Worm (Caenorhabditis elegans): ENCODE results near the gene F40G12.9.

F40G12.9 gene

ce11 chrV:14248025-14248424 lies 34.4 kb upstream of the F40G12.9 start, which contains the start of gene K02E11.4:
TSS of gene K02E11.4 (minus strand) at chrV:14248125.
- TF ChIP-seq nhr-41 (GFP tag; IDR thresholded peaks at IDR 0.05) (no peak), daf-8 (GFP tag; IDR thresholded peaks at IDR 0.05) (no peak), ceh-20 (GFP tag; IDR thresholded peaks at IDR 0.05) (no peak), aha-1 (tag) (no peak), R02D3.7 (tag; optimal IDR thresholded peaks at IDR 0.05) (no peak), F49E8.2 (tag; optimal IDR thresholded peaks at IDR 0.05; ENCODE audit: borderline replicate concordance) (no peak)

- TF ChIP-seq unc-62 (GFP tag; optimal IDR thresholded peaks at IDR 0.05 in 1 of 2) (peak in 1 of 2 experiments; percentile 98), unc-62 (tag; optimal IDR thresholded peaks at IDR 0.05) (no peak), vab-7 (GFP tag; IDR thresholded peaks at IDR 0.05) (no peak)
These were observed 33.8 kb upstream of the F40G12.9 start, which contains the start of gene K02E11.6 for ce11 chrV:14248654-14249053. TSS of gene K02E11.6 (plus strand) at chrV:14248802.

ce11 chrV:14252025-14252424 lies 30.4 kb upstream of the F40G12.9 start, which contains the start of gene K02E11.5:
TSS of gene K02E11.5 (plus strand) at chrV:14252325.
- TF ChIP-seq ZK546.5 (tag; optimal IDR thresholded peaks at IDR 0.05) (no peak), jun-1 (tag; optimal IDR thresholded peaks at IDR 0.05) (no peak), nhr-237 (tag; optimal IDR thresholded peaks at IDR 0.05) (no peak), sdz-12 (GFP tag; optimal IDR thresholded peaks at IDR 0.05) (no peak), Y75B8A.6 (GFP tag; IDR thresholded peaks at IDR 0.05) (no peak), hlh-30 (tag; optimal IDR thresholded peaks at IDR 0.05; ENCODE audit: insufficient read depth) (no peak), unc-130 (GFP tag; optimal IDR thresholded peaks at IDR 0.05) (no peak), ama-1 (optimal IDR thresholded peaks at IDR 0.05) (no peak), pqm-1 (tag; optimal IDR thresholded peaks at IDR 0.05) (no peak), tag-97 (GFP tag; IDR thresholded peaks at IDR 0.05) (no peak), nhr-102 (tag; optimal IDR thresholded peaks at IDR 0.05) (no peak), mdl-1 (tag; optimal IDR thresholded peaks at IDR 0.05) (no peak), aly-2 (tag; optimal IDR thresholded peaks at IDR 0.05) (no peak), ceh-62 (tag; optimal IDR thresholded peaks at IDR 0.05) (no peak), nhr-6 (tag; optimal IDR thresholded peaks at IDR 0.05) (no peak), snpc-1.2 (GFP tag; IDR thresholded peaks at IDR 0.05) (no peak)

ce11 chrV:14254221-14254620 lies 28.2 kb upstream of the F40G12.9 start, which contains the start of gene K02E11.7:
TSS of gene K02E11.7 (minus strand) at chrV:14254321.
- TF ChIP-seq lin-1 (GFP tag; IDR thresholded peaks at IDR 0.05) (no peak), ceh-28 (tag; optimal IDR thresholded peaks at IDR 0.05) (no peak), duxl-1 (tag; optimal IDR thresholded peaks at IDR 0.05; ENCODE audit: poor library complexity) (no peak), nhr-25 (tag; optimal IDR thresholded peaks at IDR 0.05; ENCODE audit: borderline replicate concordance, insufficient read depth) (no peak), mdt-29 (GFP tag; IDR thresholded peaks at IDR 0.05) (no peak), fos-1 (tag; optimal IDR thresholded peaks at IDR 0.05) (no peak), lin-29 (GFP tag; IDR thresholded peaks at IDR 0.05) (no peak), F49E8.2 (tag; optimal IDR thresholded peaks at IDR 0.05; ENCODE audit: borderline replicate concordance) (no peak), spr-3 (GFP tag; optimal IDR thresholded peaks at IDR 0.05) (no peak), snpc-4 (tag; optimal IDR thresholded peaks at IDR 0.05) (no peak), ztf-7 (tag; optimal IDR thresholded peaks at IDR 0.05) (no peak), Y105C5A.15 (GFP tag; IDR thresholded peaks at IDR 0.05) (no peak)

- TF ChIP-seq dve-1 (tag; optimal IDR thresholded peaks at IDR 0.05; ENCODE audit: insufficient read depth) (no peak), F26F4.8 (GFP tag; conservative IDR thresholded peaks at IDR 0.05) (no peak), lin-38 (GFP tag; IDR thresholded peaks at IDR 0.05) (no peak), F49E8.2 (tag; optimal IDR thresholded peaks at IDR 0.05; ENCODE audit: borderline replicate concordance) (no peak), ztf-7 (tag; optimal IDR thresholded peaks at IDR 0.05) (no peak), Y48G9A.11 (GFP tag; IDR thresholded peaks at IDR 0.05) (no peak), Y75B8A.6 (GFP tag; IDR thresholded peaks at IDR 0.05) (no peak), hlh-11 (tag; optimal IDR thresholded peaks at IDR 0.05) (no peak), ama-1 (optimal IDR thresholded peaks at IDR 0.05) (no peak), daf-19 (GFP tag; conservative IDR thresholded peaks at IDR 0.05) (no peak)
These were observed 25.6 kb upstream of the F40G12.9 start, which contains the start of gene sre-8 for ce11 chrV:14256813-14257212. TSS of gene sre-8 (plus strand) at chrV:14257113.
